Worm (Caenorhabditis elegans): ENCODE data around the gene F09E5.16.

DNA sequence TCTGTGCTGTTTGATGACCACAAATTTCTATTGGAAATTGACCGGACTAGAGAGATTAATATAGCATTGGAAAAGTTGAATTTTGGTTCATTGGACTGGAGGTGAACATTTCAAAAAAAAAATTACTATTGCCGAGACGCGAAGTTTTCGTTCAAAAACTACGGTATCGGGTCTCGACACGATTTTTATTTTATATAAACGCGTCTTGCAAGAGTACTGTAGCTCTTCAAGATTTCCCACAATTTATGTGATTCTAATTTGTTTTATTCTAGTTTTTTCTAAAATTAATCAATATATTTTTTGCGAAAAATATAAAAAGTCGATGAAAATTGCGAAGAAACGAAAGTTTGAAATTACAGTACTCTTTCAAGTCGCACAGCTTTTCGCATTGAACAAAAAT lies 5.1 kb upstream of the F09E5.16 start, which contains the start of gene F09E5.12:
- no peak for TF ChIP-seq pha-4 (tag; optimal IDR thresholded peaks at IDR 0.05)
- no peak for TF ChIP-seq lin-13 (tag; optimal IDR thresholded peaks at IDR 0.05)
- no peak for TF ChIP-seq mls-2 (tag; optimal IDR thresholded peaks at IDR 0.05)
- TF ChIP-seq mab-5 (tag; optimal IDR thresholded peaks at IDR 0.05), result no peak
- no peak for TF ChIP-seq unc-62 (GFP tag; optimal IDR thresholded peaks at IDR 0.05)
- TF ChIP-seq ceh-83 (GFP tag; optimal IDR thresholded peaks at IDR 0.05), result no peak
- no peak for TF ChIP-seq mep-1 (tag; optimal IDR thresholded peaks at IDR 0.05)
- TF ChIP-seq elt-3 (tag; optimal IDR thresholded peaks at IDR 0.05), result no peak
- TF ChIP-seq unc-39 (tag; optimal IDR thresholded peaks at IDR 0.05), result no peak
